Worm (Caenorhabditis elegans) whole organism, dauer: ENCODE results near the gene nca-2.
"Not testable (repeated sequence)": the region's sequence is repeated elsewhere in the genome, so short reads cannot be mapped to it uniquely, and the experiment has no call there.

ENCODE experiments used
- unc-62 ChIP-seq: sonication (generic microtip); optimal IDR thresholded peaks from 2 replicates; lab custom pipeline; 2017; ENCODE audit warnings: missing biosample characterization, missing genetic modification reagents, missing genetic modification characterization

nca-2 gene

ce11 chrIII:4950345-4950744 is 15.0 kb upstream of the nca-2 start:
- no peak for TF ChIP-seq unc-62 (GFP tag; lab: Kevin White, UChicago)

- no peak for TF ChIP-seq unc-62 (GFP tag; lab: Kevin White, UChicago)
Measured at ce11 chrIII:4951210-4951609, 14.2 kb upstream of the nca-2 start.

DNA sequence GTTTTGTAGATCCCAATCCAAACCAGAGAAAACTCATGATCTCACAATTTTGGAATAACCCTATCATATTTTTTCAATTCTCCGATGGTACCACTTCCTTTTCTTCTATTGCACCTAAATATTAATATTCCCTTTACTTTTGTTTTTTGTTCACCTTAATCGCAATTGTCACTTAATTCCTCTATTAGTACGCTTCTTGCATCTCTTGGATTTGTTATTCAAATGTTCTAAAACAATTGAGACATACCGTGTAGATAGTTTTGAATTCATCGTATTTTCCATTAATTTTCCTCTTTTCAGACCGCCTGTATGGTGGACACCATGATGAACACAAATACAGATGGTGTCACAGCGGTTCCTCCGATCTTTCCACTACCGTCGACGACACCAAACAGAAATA is 13.5 kb upstream of the nca-2 start, which contains the start of gene flh-2:
flh-2 (plus strand) TSS at position 301 of the 400 bp plus-strand sequence.
- TF ChIP-seq unc-62 (GFP tag; lab: Kevin White, UChicago): no peak

DNA sequence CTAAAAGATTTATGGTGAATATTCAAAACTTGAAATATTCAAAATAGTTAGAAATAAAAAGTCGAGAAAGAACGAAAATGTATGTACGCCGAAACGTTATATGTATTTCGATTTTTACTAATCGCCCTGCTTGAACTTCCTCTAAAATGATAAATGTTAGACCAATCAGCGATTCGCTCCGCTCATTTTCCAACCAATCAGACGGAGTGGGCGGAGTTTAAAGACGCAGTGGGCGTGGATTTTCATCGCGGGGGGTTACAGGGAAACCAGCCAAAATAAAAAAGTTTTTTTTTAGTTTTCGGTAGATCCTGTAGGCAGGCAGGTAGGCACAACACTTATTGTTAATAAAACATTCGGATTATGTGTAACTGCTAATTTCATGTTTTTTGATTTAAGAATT is 12.4 kb upstream of the nca-2 start:
- no peak for TF ChIP-seq unc-62 (GFP tag; lab: Kevin White, UChicago)

ce11 chrIII:4956566-4956965 is 8.8 kb upstream of the nca-2 start, which contains the start of gene C26E6.1:
Gene C26E6.1 (plus strand): TSS chrIII:4956866.
- TF ChIP-seq unc-62 (GFP tag; lab: Kevin White, UChicago): no peak

DNA sequence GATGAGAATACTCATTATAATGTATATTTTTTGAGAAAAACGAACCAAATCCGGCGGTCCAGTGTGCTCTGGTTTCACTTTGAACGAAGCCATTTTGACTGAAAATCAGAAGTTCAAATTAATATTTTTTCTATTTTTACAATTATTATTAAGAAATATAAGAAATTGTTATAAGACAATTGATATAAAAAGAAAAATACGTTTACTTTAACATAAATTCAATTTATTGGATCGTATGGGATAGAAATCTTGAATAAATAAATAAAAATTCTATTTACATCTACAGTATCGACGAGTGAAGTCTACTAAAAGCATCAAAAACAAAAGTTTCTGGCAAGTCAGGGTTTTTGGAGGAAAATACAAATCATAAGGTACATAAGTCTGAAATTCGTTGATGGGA is 5.2 kb upstream of the nca-2 start, which contains the start of gene C27F2.4:
C27F2.4 (minus strand) TSS at position 101 of the 400 bp plus-strand sequence.
- TF ChIP-seq unc-62 (GFP tag; lab: Kevin White, UChicago): no peak

- TF ChIP-seq unc-62 (GFP tag; lab: Kevin White, UChicago): no peak
Measured at ce11 chrIII:4961281-4961680, 4.1 kb upstream of the nca-2 start.

DNA sequence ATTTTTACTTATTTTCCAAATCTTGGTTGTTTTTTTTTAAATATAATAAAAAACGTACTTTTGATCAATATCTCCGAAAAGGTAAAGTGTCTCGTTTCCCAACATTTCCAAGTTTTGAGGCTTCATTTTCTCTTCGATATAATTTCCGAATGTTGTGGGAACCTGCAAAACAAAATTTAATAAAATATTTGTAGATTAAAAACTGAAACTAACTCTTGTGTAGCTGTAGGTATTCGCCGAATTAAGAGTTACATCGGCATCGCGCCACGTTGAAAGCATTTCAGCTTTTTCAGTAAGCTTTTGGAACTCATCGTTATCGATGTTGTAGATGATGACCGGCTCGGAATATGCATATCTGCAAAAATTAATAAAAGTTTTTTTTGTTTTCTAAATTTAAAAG is 3.0 kb upstream of the nca-2 start, which contains the start of gene vps-22:
vps-22 (minus strand) TSS at position 101 of the 400 bp plus-strand sequence.
- TF ChIP-seq unc-62 (GFP tag; lab: Kevin White, UChicago): no peak

- TF ChIP-seq unc-62 (GFP tag; lab: Kevin White, UChicago): no peak
Measured at ce11 chrIII:4962886-4963285, 2.5 kb upstream of the nca-2 start, which contains the start of gene C27F2.9. Gene C27F2.9 (minus strand): TSS chrIII:4963044.

- TF ChIP-seq unc-62 (GFP tag; lab: Kevin White, UChicago): no peak
Measured at ce11 chrIII:4967236-4967635, 1.9 kb downstream of the nca-2 start.

- no peak for TF ChIP-seq unc-62 (GFP tag; lab: Kevin White, UChicago)
Measured at ce11 chrIII:4968146-4968545, 2.8 kb downstream of the nca-2 start.

- not testable (repeated sequence) for TF ChIP-seq unc-62 (GFP tag; lab: Kevin White, UChicago)
Measured at ce11 chrIII:4980367-4980766, 15.0 kb downstream of the nca-2 start, which contains the start of gene C27F2.6. Gene C27F2.6 (minus strand): TSS chrIII:4980467.

ce11 chrIII:4983961-4984360 is 18.6 kb downstream of the nca-2 start:
- no peak for TF ChIP-seq unc-62 (GFP tag; lab: Kevin White, UChicago)

DNA sequence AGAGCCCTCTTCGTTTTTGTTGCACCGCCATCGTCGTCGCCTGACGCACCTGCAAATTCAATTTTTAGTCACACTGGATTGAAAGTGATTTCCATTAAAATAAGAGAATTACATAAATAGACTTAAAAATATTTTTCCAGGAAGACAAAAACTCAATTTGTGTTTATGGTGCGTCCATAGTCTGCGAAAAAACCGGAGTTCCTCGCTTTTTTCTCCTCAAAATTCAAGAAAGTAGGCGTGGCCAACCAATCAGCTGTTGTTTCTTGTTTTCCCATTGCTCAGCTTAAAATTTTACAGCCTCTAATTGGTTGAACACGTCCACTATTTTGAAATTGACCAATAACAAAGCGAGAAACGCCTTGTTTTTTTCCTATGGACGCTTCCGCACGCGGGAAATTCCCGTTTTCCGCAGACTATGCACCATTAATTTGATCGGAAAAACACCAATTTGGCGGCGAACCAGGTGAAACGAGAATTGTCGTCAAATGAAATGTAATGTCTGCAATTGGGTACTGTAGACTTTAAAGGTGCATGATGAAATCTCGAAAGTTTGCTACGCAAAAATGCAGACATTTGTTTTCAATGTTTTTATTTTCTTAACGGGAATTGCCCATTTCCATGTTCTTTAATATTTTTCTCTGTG is 19.2 kb downstream of the nca-2 start, which contains the start of gene C27F2.7:
C27F2.7 (minus strand) TSS at position 51 of the 643 bp plus-strand sequence.
- TF ChIP-seq unc-62 (GFP tag; lab: Kevin White, UChicago): no peak

- no peak for TF ChIP-seq unc-62 (GFP tag; lab: Kevin White, UChicago)
Measured at ce11 chrIII:4986790-4987259, 21.5 kb downstream of the nca-2 start, which contains the start of the genes C27F2.10 and wdr-60. Gene C27F2.10 (minus strand): TSS chrIII:4986898. Gene wdr-60 (plus strand): TSS chrIII:4987209.

DNA sequence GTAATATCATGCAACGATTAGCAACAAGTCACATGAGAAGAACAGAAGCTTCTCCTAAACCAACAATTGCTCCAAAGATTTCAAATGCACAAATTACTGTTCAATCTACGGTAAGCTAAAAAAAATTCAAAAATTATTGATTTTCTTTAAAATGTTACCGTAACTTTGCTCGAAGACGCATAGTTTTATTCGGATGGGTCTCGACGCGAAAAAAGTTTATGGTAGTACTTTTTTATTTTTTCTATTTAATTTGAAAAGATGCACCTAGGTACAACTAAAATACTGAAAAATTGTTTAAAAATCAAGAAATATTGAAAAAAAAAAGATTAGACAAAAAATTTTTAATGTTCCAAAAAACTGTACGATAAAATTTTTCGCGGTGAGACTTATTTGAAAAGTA is 22.3 kb downstream of the nca-2 start:
- TF ChIP-seq unc-62 (GFP tag; lab: Kevin White, UChicago): no peak
